Worm (Caenorhabditis elegans) whole organism, midembryonic: ENCODE measurements around the gene F42G10.1.

ENCODE experiments used
- klf-2 ChIP-seq: fragments of 200-800 bp; sonication (Bioruptor generic); conservative IDR thresholded peaks from 2 replicates; pipeline ENCODE4 v1.3.6; 2022; ENCODE audit warnings: missing genetic modification reagents, missing genetic modification characterization, missing compliant biosample characterization
- ref-1 ChIP-seq: fragments of 200-800 bp; sonication (Bioruptor generic); conservative IDR thresholded peaks from 2 replicates; pipeline ENCODE4 v1.3.6; 2022; ENCODE audit warnings: missing genetic modification reagents, missing genetic modification characterization, missing compliant biosample characterization
- ztf-23 ChIP-seq: fragments of 200-800 bp; sonication (Bioruptor generic); IDR thresholded peaks from 2 replicates; pipeline ENCODE4 v1.3.6; 2022; ENCODE audit warnings: missing genetic modification reagents, missing genetic modification characterization, missing compliant biosample characterization

- TF ChIP-seq ztf-23 (GFP tag; lab: Robert Waterston, UW) (no peak), klf-2 (GFP tag; lab: Robert Waterston, UW) (no peak), ref-1 (GFP tag; lab: Robert Waterston, UW) (no peak)
These were observed 21.3 kb downstream of the F42G10.1 start, which contains the start of gene F19C6.2 for ce11 chrX:10000635-10001034.
